Fruit fly (Drosophila melanogaster): ENCODE measurements around the gene Eogt.

Gene Eogt

DNA sequence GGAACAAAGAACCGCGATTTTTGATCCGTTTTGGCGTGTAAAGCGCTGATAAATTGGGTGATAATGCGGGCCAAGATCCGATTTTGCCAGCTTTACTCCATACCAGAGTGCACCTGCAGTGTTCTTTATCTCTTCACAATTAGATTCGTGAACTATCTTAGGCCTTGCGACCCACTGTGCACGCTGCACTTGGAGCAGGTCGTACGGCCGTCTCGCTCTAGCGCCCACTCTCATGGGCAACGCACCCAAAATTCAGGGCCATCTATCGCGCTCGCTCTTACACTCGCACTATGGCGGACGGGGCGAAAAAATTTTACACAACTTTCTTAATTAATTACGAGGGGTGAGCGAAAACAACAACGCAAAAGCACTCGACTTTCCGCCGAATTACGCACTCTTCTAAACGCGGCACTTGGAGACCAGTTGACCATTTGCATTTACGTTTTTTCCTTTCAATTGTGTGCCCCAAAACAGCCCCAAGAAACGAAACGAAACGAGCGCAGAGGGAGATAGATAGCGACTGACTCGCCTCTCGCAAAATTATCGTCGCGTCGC lies 16.6 kb upstream of the Eogt start:
- TF ChIP-seq CG3065 (GFP tag; optimal IDR thresholded peaks at IDR 0.05) (no peak), ems (GFP tag; optimal IDR thresholded peaks at IDR 0.05) (no peak), Aef1 (GFP tag; IDR thresholded peaks at IDR 0.05) (no peak), CG17912 (GFP tag; optimal IDR thresholded peaks at IDR 0.05) (no peak), CG11085 (GFP tag; IDR thresholded peaks at IDR 0.05) (no peak), Sry-δ (GFP tag; optimal IDR thresholded peaks at IDR 0.05) (no peak), CG33557 (GFP tag; optimal IDR thresholded peaks at IDR 0.05) (no peak), org-1 (GFP tag; optimal IDR thresholded peaks at IDR 0.05) (no peak), br (optimal IDR thresholded peaks at IDR 0.05) (no peak), CG12299 (tag; optimal IDR thresholded peaks at IDR 0.05) (no peak), HLH54F (GFP tag; optimal IDR thresholded peaks at IDR 0.05) (no peak), CG8089 (GFP tag; optimal IDR thresholded peaks at IDR 0.05) (no peak), kah (GFP tag; optimal IDR thresholded peaks at IDR 0.05) (no peak), cg (GFP tag; optimal IDR thresholded peaks at IDR 0.05) (peak; percentile 51), Mes4 (GFP tag; optimal IDR thresholded peaks at IDR 0.05) (no peak), CG6813 (GFP tag; optimal IDR thresholded peaks at IDR 0.05) (no peak), CG34422 (GFP tag; IDR thresholded peaks at IDR 0.05) (peak; percentile 34; the same call in 1 of the 3 replicates), CG11723 (GFP tag; optimal IDR thresholded peaks at IDR 0.05) (no peak), nerfin-1 (tag; optimal IDR thresholded peaks at IDR 0.05) (no peak), toy (GFP tag; IDR thresholded peaks at IDR 0.05) (no peak), gce (GFP tag; IDR thresholded peaks at IDR 0.05) (no peak), CG18476 (GFP tag; optimal IDR thresholded peaks at IDR 0.05) (no peak), CG17328 (GFP tag; IDR thresholded peaks at IDR 0.05) (no peak), al (GFP tag; IDR thresholded peaks at IDR 0.05) (no peak), CG11696 (GFP tag; IDR thresholded peaks at IDR 0.05) (no peak), ATbp (GFP tag; optimal IDR thresholded peaks at IDR 0.05) (no peak), eyg (GFP tag; optimal IDR thresholded peaks at IDR 0.05) (no peak), ssp (GFP tag; IDR thresholded peaks at IDR 0.05) (no peak), Rx (GFP tag; IDR thresholded peaks at IDR 0.05) (no peak), stwl (tag; optimal IDR thresholded peaks at IDR 0.05) (no peak), CG34224 (GFP tag; IDR thresholded peaks at IDR 0.05; ENCODE audit: partially characterized antibody) (no peak), ken (GFP tag; IDR thresholded peaks at IDR 0.05) (peak; percentile 53; the same call in 1 of the 3 replicates), Stat92E (GFP tag; optimal IDR thresholded peaks at IDR 0.05) (no peak), sim (GFP tag; IDR thresholded peaks at IDR 0.05) (no peak), CG17361 (GFP tag; IDR thresholded peaks at IDR 0.05) (no peak), HmgZ (tag; optimal IDR thresholded peaks at IDR 0.05) (no peak), sens (GFP tag) (peak; percentile 20), CG32772 (GFP tag; IDR thresholded peaks at IDR 0.05) (no peak), MBD-R2 (GFP tag; IDR thresholded peaks at IDR 0.05) (peak; percentile 15; the same call in 1 of the 2 replicates), chinmo (GFP tag; IDR thresholded peaks at IDR 0.05; ENCODE audit: partially characterized antibody) (peak; percentile 98), klu (GFP tag; IDR thresholded peaks at IDR 0.05) (no peak), CG9215 (GFP tag; IDR thresholded peaks at IDR 0.05) (no peak), bbx (GFP tag; IDR thresholded peaks at IDR 0.05; ENCODE audit: partially characterized antibody) (peak; percentile 72), CG7745 (tag; optimal IDR thresholded peaks at IDR 0.05) (peak; percentile 88), crp (GFP tag; optimal IDR thresholded peaks at IDR 0.05) (no peak), H15 (GFP tag; IDR thresholded peaks at IDR 0.05) (no peak), TFAM (GFP tag; optimal IDR thresholded peaks at IDR 0.05) (no peak), tll (GFP tag; optimal IDR thresholded peaks at IDR 0.05) (peak in 1 of 2 experiments; percentile 27), CG1233 (GFP tag; optimal IDR thresholded peaks at IDR 0.05) (no peak), CG14860 (GFP tag; IDR thresholded peaks at IDR 0.05; ENCODE audit: partially characterized antibody) (0 out of 3 replicates have a peak, but pooled peaks have one; percentile 28), Side (GFP tag; optimal IDR thresholded peaks at IDR 0.05) (no peak)

Measured in whole organism, embryonic.